Worm (Caenorhabditis elegans) whole organism, mixed stage, embryonic: ENCODE results near the gene cpg-1.

Experiments used
- ces-1 ChIP-seq: fragments of 150-350 bp; optimal IDR thresholded peaks from 2 replicates; lab custom pipeline; 2014; ENCODE audit warnings: missing biosample characterization, missing genetic modification reagents, missing genetic modification characterization
- elt-3 ChIP-seq: fragments of 150-350 bp; optimal IDR thresholded peaks from 2 replicates; lab custom pipeline; 2014; ENCODE audit warnings: missing biosample characterization, missing genetic modification characterization
- nhr-76 ChIP-seq: sonication (generic microtip); optimal IDR thresholded peaks from 2 replicates; lab custom pipeline; 2017; ENCODE audit warnings: missing biosample characterization, missing genetic modification characterization
- pha-4 ChIP-seq: fragments of 150-350 bp; optimal IDR thresholded peaks from 2 replicates; lab custom pipeline; 2018; ENCODE audit warnings: missing biosample characterization, missing genetic modification reagents, missing genetic modification characterization
- sem-2 ChIP-seq: fragments of 200-800 bp; sonication (Bioruptor generic); optimal IDR thresholded peaks from 2 replicates; lab custom pipeline; 2018; ENCODE audit warnings: mild to moderate bottlenecking, missing genetic modification characterization, missing compliant biosample characterization
- snpc-4 ChIP-seq: fragments of 150-350 bp; optimal IDR thresholded peaks from 2 replicates; lab custom pipeline; 2014; ENCODE audit warnings: missing biosample characterization, missing genetic modification characterization
- unc-62 ChIP-seq: fragments of 150-350 bp; optimal IDR thresholded peaks from 2 replicates; lab custom pipeline; 2014; ENCODE audit warnings: missing biosample characterization, missing genetic modification reagents, missing genetic modification characterization
- zip-8 ChIP-seq: fragments of 150-350 bp; optimal IDR thresholded peaks from 2 replicates; lab custom pipeline; 2014; ENCODE audit warnings: missing biosample characterization, missing genetic modification characterization

DNA sequence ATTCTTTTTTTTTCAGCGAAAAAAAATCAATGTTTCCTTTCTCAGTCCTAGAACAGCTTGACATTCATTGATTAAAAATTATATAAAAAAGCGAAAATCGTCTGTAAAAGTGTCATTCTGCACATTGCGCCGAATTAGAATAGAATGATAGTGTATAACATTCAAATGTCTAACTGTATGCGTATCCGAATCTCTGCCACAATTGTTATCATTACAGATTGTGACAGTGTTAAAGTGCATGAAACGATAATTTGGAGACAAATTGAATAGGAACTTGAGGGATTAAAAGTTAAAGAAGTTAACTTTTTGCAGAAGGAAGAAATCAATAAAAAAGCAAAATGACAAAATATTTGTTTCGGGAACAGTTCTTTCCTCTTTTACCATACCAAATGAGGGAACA is 20.8 kb upstream of the cpg-1 start:
- TF ChIP-seq pha-4 (tag; lab: Kevin White, UChicago) (no peak), sem-2 (no peak), unc-62 (GFP tag; lab: Kevin White, UChicago) (no peak), snpc-4 (tag; lab: Kevin White, UChicago) (no peak), ces-1 (no peak), zip-8 (tag; lab: Kevin White, UChicago) (no peak), nhr-76 (no peak), elt-3 (tag; lab: Kevin White, UChicago) (no peak)
